Fruit fly (Drosophila melanogaster): ENCODE measurements around the gene Prosbeta2R1.

The Prosbeta2R1 gene

DNA sequence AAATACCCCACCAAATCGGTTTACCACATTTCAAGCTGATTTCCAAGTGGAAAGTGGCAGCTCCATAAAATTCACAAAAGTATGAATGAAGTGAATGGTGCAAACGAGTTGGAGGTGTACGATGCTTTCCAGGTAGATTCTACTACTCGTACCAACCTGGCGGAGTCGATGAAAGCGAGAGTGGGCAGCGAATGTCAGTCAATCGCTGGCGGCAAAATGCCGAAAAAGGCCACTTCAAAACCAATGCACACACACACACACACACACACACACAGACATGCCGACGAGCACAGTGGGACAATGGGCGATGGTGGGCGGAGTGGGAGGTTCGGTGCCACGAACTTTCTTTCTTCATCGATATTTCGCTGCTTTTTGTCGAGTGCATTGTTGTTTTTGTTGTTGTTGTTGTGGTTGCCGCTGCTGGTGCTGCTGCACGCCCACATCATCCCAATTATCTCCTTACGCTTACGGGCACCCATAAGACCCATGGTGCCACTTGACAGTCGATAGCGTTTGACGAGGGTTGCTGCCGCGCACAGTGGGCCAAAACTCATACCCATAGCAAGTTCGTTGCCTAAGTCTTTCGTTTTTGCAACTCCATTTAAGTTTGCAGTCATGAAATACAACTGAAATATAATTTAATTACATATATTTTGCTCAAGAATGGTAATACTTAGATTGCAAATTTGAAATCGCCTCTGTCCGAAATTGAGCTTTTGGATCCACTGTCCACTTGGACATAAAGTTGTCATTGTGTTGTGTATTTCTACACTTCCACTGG lies 25.3 kb upstream of the Prosbeta2R1 start (continued):
- TF ChIP-seq fd85E (GFP tag; optimal IDR thresholded peaks at IDR 0.05) (no peak), CG6854 (GFP tag; optimal IDR thresholded peaks at IDR 0.05) (peak; percentile 20), Lpt (GFP tag; optimal IDR thresholded peaks at IDR 0.05) (peak; percentile 66), Eip78C (GFP tag) (peak; percentile 90), CG15336 (GFP tag; IDR thresholded peaks at IDR 0.05) (peak; percentile 74), lz (GFP tag; optimal IDR thresholded peaks at IDR 0.05) (peak; percentile 76), CG7368 (GFP tag; optimal IDR thresholded peaks at IDR 0.05) (peak; percentile 12), Hr4 (GFP tag; optimal IDR thresholded peaks at IDR 0.05) (peak; percentile 78), Ets21C (GFP tag; optimal IDR thresholded peaks at IDR 0.05) (peak; percentile 51), CG8119 (GFP tag; IDR thresholded peaks at IDR 0.05) (peak; percentile 85), ss (GFP tag; optimal IDR thresholded peaks at IDR 0.05) (peak; percentile 14 to 19), Gug (GFP tag; IDR thresholded peaks at IDR 0.05) (no peak), CG31627 (GFP tag; optimal IDR thresholded peaks at IDR 0.05) (peak; percentile 69), achi (GFP tag; optimal IDR thresholded peaks at IDR 0.05) (peak; percentile 61), Met (GFP tag; optimal IDR thresholded peaks at IDR 0.05) (peak; percentile 82), CG6792 (GFP tag; optimal IDR thresholded peaks at IDR 0.05) (peak; percentile 79), Eip93F (GFP tag; optimal IDR thresholded peaks at IDR 0.05) (peak; percentile 5)

DNA sequence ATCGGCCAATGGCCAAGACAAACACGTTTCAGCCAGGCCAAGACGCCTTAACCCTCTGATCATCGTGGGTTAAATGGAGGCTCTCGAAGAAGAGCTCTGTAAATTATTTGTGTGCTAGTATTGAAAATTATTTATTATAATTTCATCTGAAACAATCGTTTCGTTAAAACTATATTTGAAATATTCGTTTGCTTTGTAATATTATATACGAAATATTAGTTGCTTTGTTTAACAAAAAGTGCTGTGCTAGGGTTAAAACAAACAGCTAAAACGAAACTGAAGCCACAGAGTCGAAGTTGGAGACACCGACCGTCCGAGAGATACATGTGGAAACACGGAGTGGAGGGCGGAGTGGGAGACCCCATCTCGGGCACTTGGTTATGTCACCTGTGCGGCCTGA lies 22.2 kb upstream of the Prosbeta2R1 start:
- no peak for TF ChIP-seq CG1621 (tag; optimal IDR thresholded peaks at IDR 0.05)
- TF ChIP-seq Ets96B (tag; optimal IDR thresholded peaks at IDR 0.05), result no peak
- no peak for TF ChIP-seq Hr38 (GFP tag; optimal IDR thresholded peaks at IDR 0.05)
- peak; percentile 71 for TF ChIP-seq svp (GFP tag)
- peak; percentile 79 for TF ChIP-seq achi (GFP tag; optimal IDR thresholded peaks at IDR 0.05)
- no peak for TF ChIP-seq CG6276 (GFP tag; optimal IDR thresholded peaks at IDR 0.05)
- no peak for TF ChIP-seq spab (GFP tag; optimal IDR thresholded peaks at IDR 0.05)
- TF ChIP-seq cyc (GFP tag; optimal IDR thresholded peaks at IDR 0.05), result no peak
- TF ChIP-seq CG34406 (GFP tag; optimal IDR thresholded peaks at IDR 0.05), result peak; percentile 62
- TF ChIP-seq fkh (GFP tag; optimal IDR thresholded peaks at IDR 0.05), result no peak
- TF ChIP-seq fd59A (GFP tag; optimal IDR thresholded peaks at IDR 0.05), result peak; percentile 34
- TF ChIP-seq Ets21C (GFP tag; optimal IDR thresholded peaks at IDR 0.05), result peak; percentile 4
- TF ChIP-seq eg (GFP tag; IDR thresholded peaks at IDR 0.05), result peak; percentile 75; the same call in 2 of the 3 replicates
- peak; percentile 70 for TF ChIP-seq acj6 (GFP tag; optimal IDR thresholded peaks at IDR 0.05)
- TF ChIP-seq Met (GFP tag; optimal IDR thresholded peaks at IDR 0.05), result peak; percentile 74
- no peak for TF ChIP-seq CG8319 (GFP tag; optimal IDR thresholded peaks at IDR 0.05)
- peak; percentile 93 for TF ChIP-seq CG15336 (GFP tag; IDR thresholded peaks at IDR 0.05)
- peak; percentile 71 for TF ChIP-seq Smox (GFP tag; optimal IDR thresholded peaks at IDR 0.05)
- TF ChIP-seq Eip78C (GFP tag), result peak; percentile 89
- peak; percentile 78 for TF ChIP-seq CG6792 (GFP tag; optimal IDR thresholded peaks at IDR 0.05)
- peak; percentile 78 for TF ChIP-seq net (GFP tag; optimal IDR thresholded peaks at IDR 0.05)
- no peak for TF ChIP-seq CG11762 (GFP tag; optimal IDR thresholded peaks at IDR 0.05; ENCODE audit: insufficient read depth)
- peak; percentile 71 for TF ChIP-seq CG11294 (GFP tag; IDR thresholded peaks at IDR 0.05)
- TF ChIP-seq CG8632 (GFP tag; optimal IDR thresholded peaks at IDR 0.05), result no peak
- peak; percentile 73 for TF ChIP-seq lz (GFP tag; optimal IDR thresholded peaks at IDR 0.05)
- no peak for TF ChIP-seq CG3032 (tag; optimal IDR thresholded peaks at IDR 0.05)
- TF ChIP-seq esn (GFP tag; optimal IDR thresholded peaks at IDR 0.05), result peak; percentile 77
- peak; percentile 88 for TF ChIP-seq Hr4 (GFP tag; optimal IDR thresholded peaks at IDR 0.05)
- peak; percentile 54 for TF ChIP-seq CG31627 (GFP tag; optimal IDR thresholded peaks at IDR 0.05)
- TF ChIP-seq pdm3 (GFP tag; optimal IDR thresholded peaks at IDR 0.05), result peak; percentile 82
- peak; percentile 58 for TF ChIP-seq Hr39 (GFP tag; optimal IDR thresholded peaks at IDR 0.05)
- TF ChIP-seq CG8119 (GFP tag; IDR thresholded peaks at IDR 0.05), result peak; percentile 93
- TF ChIP-seq CG4318 (GFP tag; optimal IDR thresholded peaks at IDR 0.05), result peak; percentile 65
- TF ChIP-seq CG6163 (GFP tag; IDR thresholded peaks at IDR 0.05), result peak; percentile 70
- no peak for TF ChIP-seq CG6808 (GFP tag; optimal IDR thresholded peaks at IDR 0.05)
- no peak for TF ChIP-seq CG9139 (GFP tag; optimal IDR thresholded peaks at IDR 0.05)
- TF ChIP-seq Sox14 (GFP tag; optimal IDR thresholded peaks at IDR 0.05), result peak; percentile 71
- no peak for TF ChIP-seq CG7368 (GFP tag; optimal IDR thresholded peaks at IDR 0.05)
- TF ChIP-seq OdsH (GFP tag; optimal IDR thresholded peaks at IDR 0.05), result peak; percentile 79
- peak; percentile 32 for TF ChIP-seq Sox15 (GFP tag; optimal IDR thresholded peaks at IDR 0.05)
- no peak for TF ChIP-seq dsx (GFP tag; optimal IDR thresholded peaks at IDR 0.05; ENCODE audit: poor library complexity, severe bottlenecking)
- TF ChIP-seq CG32006 (GFP tag; optimal IDR thresholded peaks at IDR 0.05), result peak; percentile 89
